Fruit fly (Drosophila melanogaster): Measurements from ENCODE around the gene CG12105.

The CG12105 gene

dm6 chr3L:1644920-1645567 lies 29.4 kb upstream of the CG12105 start, which contains the start of the genes alphaCOP and CG13919 (continued):
- TF ChIP-seq Hr78 (GFP tag; optimal IDR thresholded peaks at IDR 0.05) (peak in 1 of 2 experiments; percentile 93), CG8765 (GFP tag; IDR thresholded peaks at IDR 0.05) (peak; percentile 94), CG10274 (GFP tag; optimal IDR thresholded peaks at IDR 0.05) (peak; percentile 61), CG5953 (GFP tag; IDR thresholded peaks at IDR 0.05) (peak; percentile 97), cas (GFP tag; IDR thresholded peaks at IDR 0.05) (peak; percentile 93), CG18764 (GFP tag; optimal IDR thresholded peaks at IDR 0.05) (peak; percentile 88), CG4617 (GFP tag; optimal IDR thresholded peaks at IDR 0.05; ENCODE audit: borderline replicate concordance) (peak; percentile 98), CG11696 (GFP tag; IDR thresholded peaks at IDR 0.05) (peak; percentile 88), CG8089 (GFP tag; optimal IDR thresholded peaks at IDR 0.05) (peak; percentile 80), lola (GFP tag; optimal IDR thresholded peaks at IDR 0.05) (peak in 1 of 3 experiments; percentile 95), E2f2 (GFP tag; IDR thresholded peaks at IDR 0.05) (peak; percentile 86), CG1832 (GFP tag; optimal IDR thresholded peaks at IDR 0.05) (no peak), sr (GFP tag; IDR thresholded peaks at IDR 0.05) (peak; percentile 56; the same call in 2 of the 3 replicates), Kr (GFP tag; optimal IDR thresholded peaks at IDR 0.05) (no peak), Abd-B (GFP tag; optimal IDR thresholded peaks at IDR 0.05) (peak; percentile 97), exex (tag; optimal IDR thresholded peaks at IDR 0.05) (peak; percentile 85), H15 (GFP tag; IDR thresholded peaks at IDR 0.05) (peak; percentile 96), crol (GFP tag; IDR thresholded peaks at IDR 0.05) (peak; percentile 65), CG15601 (tag; optimal IDR thresholded peaks at IDR 0.05) (peak; percentile 95), fd3F (GFP tag; optimal IDR thresholded peaks at IDR 0.05) (peak; percentile 97), CrebB (tag; optimal IDR thresholded peaks at IDR 0.05) (peak; percentile 95), Blimp-1 (GFP tag; optimal IDR thresholded peaks at IDR 0.05) (peak; percentile 88), CG17829 (tag; optimal IDR thresholded peaks at IDR 0.05) (peak; percentile 95), inv (GFP tag; IDR thresholded peaks at IDR 0.05; ENCODE audit: partially characterized antibody) (0 out of 2 replicates have a peak, but pooled peaks have one; percentile 12), Poxn (GFP tag; IDR thresholded peaks at IDR 0.05) (peak; percentile 92), CG7357 (GFP tag; IDR thresholded peaks at IDR 0.05) (peak; percentile 87), CG2129 (GFP tag; IDR thresholded peaks at IDR 0.05; ENCODE audit: partially characterized antibody) (no peak), sd (tag; optimal IDR thresholded peaks at IDR 0.05) (peak; percentile 88), ftz-f1 (GFP tag; optimal IDR thresholded peaks at IDR 0.05) (peak; percentile 39), Ssrp (tag; optimal IDR thresholded peaks at IDR 0.05) (peak; percentile 96), CG11695 (GFP tag; IDR thresholded peaks at IDR 0.05) (peak; percentile 95), sim (GFP tag; IDR thresholded peaks at IDR 0.05) (peak; percentile 87), psq (GFP tag; optimal IDR thresholded peaks at IDR 0.05) (peak; percentile 90), ttk (GFP tag; IDR thresholded peaks at IDR 0.05) (peak; percentile 96), pita (GFP tag; optimal IDR thresholded peaks at IDR 0.05) (no peak), CG4328 (GFP tag; optimal IDR thresholded peaks at IDR 0.05) (peak; percentile 85), CG12391 (tag; optimal IDR thresholded peaks at IDR 0.05) (peak; percentile 98), CG2678 (tag; optimal IDR thresholded peaks at IDR 0.05) (peak; percentile 97), Sox102F (GFP tag; optimal IDR thresholded peaks at IDR 0.05) (peak; percentile 98), schlank (tag; optimal IDR thresholded peaks at IDR 0.05) (peak; percentile 88), seq (GFP tag; IDR thresholded peaks at IDR 0.05) (peak; percentile 96), Tbp (GFP tag; optimal IDR thresholded peaks at IDR 0.05) (no peak), CG6854 (GFP tag; optimal IDR thresholded peaks at IDR 0.05) (peak; percentile 86), CG9817 (tag; optimal IDR thresholded peaks at IDR 0.05) (peak; percentile 95), org-1 (GFP tag; optimal IDR thresholded peaks at IDR 0.05) (peak; percentile 91), TFAM (GFP tag; optimal IDR thresholded peaks at IDR 0.05) (peak; percentile 75), klu (GFP tag; IDR thresholded peaks at IDR 0.05) (peak; percentile 89), CG10959 (GFP tag; IDR thresholded peaks at IDR 0.05) (peak; percentile 79), Dfd (GFP tag; optimal IDR thresholded peaks at IDR 0.05) (no peak)
